Worm (Caenorhabditis elegans): Measurements from ENCODE around the gene vdac-1.

- TF ChIP-seq mep-1 (tag; optimal IDR thresholded peaks at IDR 0.05), result no peak
- no peak for TF ChIP-seq lin-32 (GFP tag; optimal IDR thresholded peaks at IDR 0.05)
- TF ChIP-seq ceh-43 (GFP tag; optimal IDR thresholded peaks at IDR 0.05), result no peak
- no peak for TF ChIP-seq nhr-12 (tag; optimal IDR thresholded peaks at IDR 0.05)
- TF ChIP-seq ces-1 (GFP tag; optimal IDR thresholded peaks at IDR 0.05), result no peak
- no peak for TF ChIP-seq nhr-237 (tag; optimal IDR thresholded peaks at IDR 0.05)
- no peak for TF ChIP-seq M03D4.4 (tag; optimal IDR thresholded peaks at IDR 0.05)
- no peak for TF ChIP-seq ztf-11 (tag; optimal IDR thresholded peaks at IDR 0.05)
- no peak for TF ChIP-seq ceh-39 (tag; optimal IDR thresholded peaks at IDR 0.05)
- no peak for TF ChIP-seq bed-3 (GFP tag; optimal IDR thresholded peaks at IDR 0.05)
- TF ChIP-seq lsy-2 (tag; optimal IDR thresholded peaks at IDR 0.05), result no peak
- no peak for TF ChIP-seq elt-3 (tag; optimal IDR thresholded peaks at IDR 0.05)
- no peak for TF ChIP-seq snpc-4 (tag; optimal IDR thresholded peaks at IDR 0.05)
These were observed 13.2 kb upstream of the vdac-1 start for ce11 chrIV:7520841-7521240.

Data from whole organism, mixed stage, embryonic.